Worm (Caenorhabditis elegans) whole organism, young adult: ENCODE results near the gene let-653.
A peak's percentile ranks its signal among the peaks of the same experiment; 100 is the strongest.

Experiments used
- B0019.2 ChIP-seq: fragments of 200-800 bp; sonication (Bioruptor generic); conservative IDR thresholded peaks from 2 replicates; pipeline ENCODE4 v1.3.6; 2022; ENCODE audit warnings: missing genetic modification reagents, missing genetic modification characterization, missing compliant biosample characterization
- B0035.1 ChIP-seq: sonication (generic microtip); optimal IDR thresholded peaks from 2 replicates; lab custom pipeline; 2016; ENCODE audit warnings: missing genetic modification characterization, mild to moderate bottlenecking, missing compliant biosample characterization, missing genotype, missing genetic modification reagents
- B0336.3 ChIP-seq: fragments of 200-800 bp; sonication (Bioruptor generic); IDR thresholded peaks from 2 replicates; pipeline ENCODE4 v1.3.6; 2022; ENCODE audit warnings: missing genetic modification characterization, missing compliant biosample characterization
- C06A6.2 ChIP-seq: fragments of 200-800 bp; sonication (Bioruptor generic); conservative IDR thresholded peaks from 2 replicates; pipeline ENCODE4 v1.3.6; 2022; ENCODE audit warnings: missing genetic modification characterization, missing compliant biosample characterization
- D2030.7 ChIP-seq: fragments of 200-800 bp; sonication (Bioruptor generic); IDR thresholded peaks from 2 replicates; pipeline ENCODE4 v1.3.6; 2022; ENCODE audit warnings: missing genetic modification reagents, missing genetic modification characterization, missing compliant biosample characterization
- F10E7.11 ChIP-seq: sonication (generic microtip); optimal IDR thresholded peaks from 2 replicates; lab custom pipeline; 2017; ENCODE audit warnings: mild to moderate bottlenecking, missing genetic modification characterization, moderate library complexity, missing compliant biosample characterization
- T07F8.4 ChIP-seq: sonication (generic microtip); optimal IDR thresholded peaks from 2 replicates; lab custom pipeline; 2016; ENCODE audit warnings: mild to moderate bottlenecking, missing genetic modification characterization, moderate library complexity, missing compliant biosample characterization
- Y79H2A.3 ChIP-seq: fragments of 200-800 bp; sonication (Bioruptor generic); conservative IDR thresholded peaks from 2 replicates; pipeline ENCODE4 v1.3.6; 2022; ENCODE audit warnings: missing genetic modification reagents, missing genetic modification characterization, missing compliant biosample characterization
- Y95B8A.8 ChIP-seq: fragments of 200-800 bp; sonication (Bioruptor generic); IDR thresholded peaks from 2 replicates; pipeline ENCODE4 v1.3.6; 2022; ENCODE audit warnings: missing genetic modification reagents, missing genetic modification characterization, missing compliant biosample characterization
- ZK185.1 ChIP-seq: sonication (generic microtip); optimal IDR thresholded peaks from 2 replicates; lab custom pipeline; 2016; ENCODE audit warnings: mild to moderate bottlenecking, missing genetic modification characterization, missing compliant biosample characterization; ENCODE audit not compliant: poor library complexity, severe bottlenecking
- akir-1 ChIP-seq: fragments of 200-800 bp; sonication (Bioruptor generic); optimal IDR thresholded peaks from 2 replicates; lab custom pipeline; 2018; ENCODE audit warnings: mild to moderate bottlenecking, missing genetic modification characterization, moderate library complexity, missing compliant biosample characterization
- ama-1 ChIP-seq, 3 experiments: fragments of 150-350 bp in 1 of 3; sonication (generic microtip) in 2 of 3; optimal IDR thresholded peaks; 2 replicates each; lab custom pipeline; 2014 to 2018; ENCODE audit warnings: missing biosample characterization in 2 of 3, missing genetic modification characterization in 2 of 3, missing genetic modification reagents in 2 of 3
- aptf-3 ChIP-seq: fragments of 200-800 bp; sonication (Bioruptor generic); IDR thresholded peaks from 2 replicates; pipeline ENCODE4 v1.3.6; 2022; ENCODE audit warnings: missing genetic modification characterization, missing compliant biosample characterization
- attf-5 ChIP-seq: fragments of 200-800 bp; sonication (Bioruptor generic); optimal IDR thresholded peaks from 2 replicates; lab custom pipeline; 2018; ENCODE audit warnings: mild to moderate bottlenecking, missing genetic modification characterization, missing compliant biosample characterization
- cebp-1 ChIP-seq, 2 experiments: fragments of 200-800 bp in 1 of 2; sonication (Bioruptor generic) in 1 of 2; sonication (generic microtip) in 1 of 2; IDR thresholded peaks in 1 of 2; optimal IDR thresholded peaks in 1 of 2; 2 replicates each; pipeline versions ENCODE4 v1.3.6 to Lab custom; 2017 to 2022; ENCODE audit warnings: missing compliant biosample characterization in 2 of 2, missing genetic modification characterization in 2 of 2, mild to moderate bottlenecking in 1 of 2, missing genetic modification reagents in 1 of 2, moderate library complexity in 1 of 2
- ceh-100 ChIP-seq: fragments of 200-800 bp; sonication (Bioruptor generic); IDR thresholded peaks from 2 replicates; pipeline ENCODE4 v1.3.6; 2022; ENCODE audit warnings: missing genetic modification reagents, missing genetic modification characterization, missing compliant biosample characterization
- ceh-27 ChIP-seq: fragments of 200-800 bp; sonication (Bioruptor generic); optimal IDR thresholded peaks from 2 replicates; lab custom pipeline; 2018; ENCODE audit warnings: mild to moderate bottlenecking, missing genetic modification characterization, moderate library complexity, missing compliant biosample characterization
- ceh-91 ChIP-seq: fragments of 200-800 bp; sonication (Bioruptor generic); IDR thresholded peaks from 2 replicates; pipeline ENCODE4 v1.3.6; 2022; ENCODE audit warnings: missing genetic modification reagents, missing genetic modification characterization, missing compliant biosample characterization
- dpff-1 ChIP-seq: sonication (generic microtip); optimal IDR thresholded peaks from 2 replicates; lab custom pipeline; 2017; ENCODE audit warnings: mild to moderate bottlenecking, missing genetic modification characterization, missing compliant biosample characterization
- egl-18 ChIP-seq: fragments of 200-800 bp; sonication (Bioruptor generic); IDR thresholded peaks from 2 replicates; pipeline ENCODE4 v1.3.6; 2022; ENCODE audit warnings: missing genetic modification reagents, missing genetic modification characterization, missing compliant biosample characterization
- egrh-3 ChIP-seq: fragments of 200-800 bp; sonication (Bioruptor generic); IDR thresholded peaks from 2 replicates; pipeline ENCODE4 v1.3.6; 2022; ENCODE audit warnings: missing genetic modification reagents, missing genetic modification characterization, missing compliant biosample characterization
- ets-4 ChIP-seq: fragments of 200-800 bp; sonication (Bioruptor generic); optimal IDR thresholded peaks from 2 replicates; lab custom pipeline; 2018; ENCODE audit warnings: mild to moderate bottlenecking, missing genetic modification characterization, missing compliant biosample characterization
- fkh-3 ChIP-seq: sonication (generic microtip); optimal IDR thresholded peaks from 2 replicates; lab custom pipeline; 2016; ENCODE audit warnings: mild to moderate bottlenecking, missing genetic modification characterization, missing compliant biosample characterization
- gei-17 ChIP-seq: fragments of 200-800 bp; sonication (Bioruptor generic); optimal IDR thresholded peaks from 2 replicates; lab custom pipeline; 2018; ENCODE audit warnings: mild to moderate bottlenecking, missing genetic modification characterization, missing compliant biosample characterization
- hlh-26 ChIP-seq: fragments of 200-800 bp; sonication (Bioruptor generic); conservative IDR thresholded peaks from 2 replicates; pipeline ENCODE4 v1.3.6; 2022; ENCODE audit warnings: missing genetic modification reagents, missing genetic modification characterization, missing compliant biosample characterization
- hmg-1.2 ChIP-seq: fragments of 200-800 bp; sonication (Bioruptor generic); IDR thresholded peaks from 2 replicates; pipeline ENCODE4 v1.3.6; 2022; ENCODE audit warnings: missing genetic modification reagents, missing genetic modification characterization, missing compliant biosample characterization
- hmg-20 ChIP-seq: fragments of 200-800 bp; sonication (Bioruptor generic); IDR thresholded peaks from 2 replicates; pipeline ENCODE4 v1.3.6; 2022; ENCODE audit warnings: missing genetic modification reagents, missing genetic modification characterization, missing compliant biosample characterization
- lin-35 ChIP-seq, 3 experiments: fragments of 150-350 bp in 2 of 3; sonication (generic microtip) in 1 of 3; optimal IDR thresholded peaks; 2 replicates each; lab custom pipeline; 2014 to 2018; ENCODE audit warnings: missing biosample characterization in 3 of 3, missing genetic modification characterization in 3 of 3, missing genetic modification reagents in 3 of 3
- lin-54 ChIP-seq: fragments of 200-800 bp; sonication (Bioruptor generic); optimal IDR thresholded peaks from 2 replicates; lab custom pipeline; 2018; ENCODE audit warnings: mild to moderate bottlenecking, missing genetic modification characterization, missing compliant biosample characterization
- lsl-1 ChIP-seq: fragments of 200-800 bp; sonication (Bioruptor generic); optimal IDR thresholded peaks from 2 replicates; lab custom pipeline; 2018; ENCODE audit warnings: mild to moderate bottlenecking, missing genetic modification characterization, moderate library complexity, missing compliant biosample characterization
- lsy-27 ChIP-seq: sonication (generic microtip); optimal IDR thresholded peaks from 2 replicates; lab custom pipeline; 2017; ENCODE audit warnings: missing genetic modification characterization, mild to moderate bottlenecking, missing compliant biosample characterization, antibody characterized with exemption, missing genotype, borderline replicate concordance; ENCODE audit not compliant: insufficient read depth
- madf-8 ChIP-seq: fragments of 200-800 bp; sonication (Bioruptor generic); conservative IDR thresholded peaks from 2 replicates; pipeline ENCODE4 v1.3.6; 2022; ENCODE audit warnings: missing genetic modification reagents, missing genetic modification characterization, missing compliant biosample characterization
- mes-4 ChIP-seq: sonication (generic microtip); optimal IDR thresholded peaks from 2 replicates; lab custom pipeline; 2016; ENCODE audit warnings: missing genotype, missing genetic modification characterization, missing compliant biosample characterization
- nfya-1 ChIP-seq: sonication (generic microtip); optimal IDR thresholded peaks from 2 replicates; lab custom pipeline; 2017; ENCODE audit warnings: antibody characterized with exemption, missing compliant biosample characterization, missing genetic modification characterization, borderline replicate concordance; ENCODE audit not compliant: insufficient read depth
- nfya-2 ChIP-seq: fragments of 200-800 bp; sonication (Bioruptor generic); IDR thresholded peaks from 2 replicates; pipeline ENCODE4 v1.3.6; 2022; ENCODE audit warnings: missing genetic modification reagents, missing genetic modification characterization, missing compliant biosample characterization
- nhr-80 ChIP-seq: sonication (generic microtip); optimal IDR thresholded peaks from 2 replicates; lab custom pipeline; 2016; ENCODE audit warnings: missing genetic modification characterization, missing compliant biosample characterization
- pbrm-1 ChIP-seq: fragments of 200-800 bp; sonication (Bioruptor generic); IDR thresholded peaks from 2 replicates; pipeline ENCODE4 v1.3.6; 2022; ENCODE audit warnings: missing genetic modification reagents, missing genetic modification characterization, missing compliant biosample characterization
- pha-4 ChIP-seq: fragments of 150-350 bp; sonication (generic microtip); optimal IDR thresholded peaks from 2 replicates; lab custom pipeline; 2014; ENCODE audit warnings: missing biosample characterization, missing genetic modification reagents, missing genetic modification characterization
- repo-1 ChIP-seq: sonication (generic microtip); optimal IDR thresholded peaks from 2 replicates; lab custom pipeline; 2017; ENCODE audit warnings: mild to moderate bottlenecking, missing genetic modification characterization, missing compliant biosample characterization
- snpc-3.4 ChIP-seq: sonication (generic microtip); optimal IDR thresholded peaks from 2 replicates; lab custom pipeline; 2017; ENCODE audit warnings: missing genetic modification characterization, mild to moderate bottlenecking, missing compliant biosample characterization, antibody characterized with exemption, moderate library complexity, missing genotype, missing genetic modification reagents
- somi-1 ChIP-seq: fragments of 200-800 bp; sonication (Bioruptor generic); optimal IDR thresholded peaks from 2 replicates; lab custom pipeline; 2018; ENCODE audit warnings: mild to moderate bottlenecking, missing genetic modification characterization, missing compliant biosample characterization
- tlf-1 ChIP-seq: fragments of 200-800 bp; sonication (Bioruptor generic); optimal IDR thresholded peaks from 2 replicates; lab custom pipeline; 2018; ENCODE audit warnings: mild to moderate bottlenecking, missing genetic modification characterization, missing compliant biosample characterization
- unc-130 ChIP-seq: sonication (generic microtip); optimal IDR thresholded peaks from 2 replicates; lab custom pipeline; 2016; ENCODE audit warnings: missing genetic modification reagents, missing genetic modification characterization, missing compliant biosample characterization
- zim-3 ChIP-seq: sonication (generic microtip); optimal IDR thresholded peaks from 2 replicates; lab custom pipeline; 2017; ENCODE audit warnings: mild to moderate bottlenecking, missing genetic modification characterization, moderate library complexity, missing compliant biosample characterization
- ztf-18 ChIP-seq: sonication (generic microtip); optimal IDR thresholded peaks from 2 replicates; lab custom pipeline; 2016; ENCODE audit warnings: missing genotype, mild to moderate bottlenecking, missing genetic modification characterization, missing compliant biosample characterization
- ztf-26 ChIP-seq: sonication (generic microtip); optimal IDR thresholded peaks from 2 replicates; lab custom pipeline; 2017; ENCODE audit warnings: missing genetic modification characterization, missing compliant biosample characterization

The let-653 gene

ce11 chrIV:11858142-11858541, 27.3 kb upstream of the let-653 start, which contains the start of gene let-92:
let-92 (plus strand) TSS chrIV:11858442.
- TF ChIP-seq akir-1 (no peak), Y79H2A.3 (GFP tag; lab: Robert Waterston, UW) (no peak), ets-4 (GFP tag; lab: Kevin White, UChicago) (no peak), Y95B8A.8 (GFP tag; lab: Robert Waterston, UW) (no peak), gei-17 (no peak), T07F8.4 (no peak), aptf-3 (GFP tag; lab: Robert Waterston, UW) (no peak), lsy-27 (no peak), egl-18 (GFP tag; lab: Robert Waterston, UW) (no peak), hmg-20 (GFP tag; lab: Robert Waterston, UW) (no peak), C06A6.2 (GFP tag; lab: Robert Waterston, UW) (no peak), snpc-3.4 (tag; lab: Kevin White, UChicago) (no peak), somi-1 (GFP tag; lab: Kevin White, UChicago) (no peak), pha-4 (no peak), nfya-2 (GFP tag; lab: Robert Waterston, UW) (no peak), ceh-27 (GFP tag; lab: Kevin White, UChicago) (no peak), cebp-1 (GFP tag; IDR thresholded peaks at IDR 0.05; lab: Robert Waterston, UW) (no peak), cebp-1 (tag; optimal IDR thresholded peaks at IDR 0.05; lab: Kevin White, UChicago) (no peak)
- TF ChIP-seq, all 124 proteins: peak for 0

ce11 chrIV:11859995-11860605, 25.3 kb upstream of the let-653 start, which contains the start of gene mob-1:
mob-1 (plus strand) TSS chrIV:11860555.
- 0 out of 2 replicates have a peak, but pooled peaks have one; percentile 43 for TF ChIP-seq pbrm-1 (GFP tag; lab: Robert Waterston, UW)
- peak; percentile 46 for TF ChIP-seq repo-1
- TF ChIP-seq F10E7.11 (tag; lab: Kevin White, UChicago), result no peak
- no peak for TF ChIP-seq fkh-3 (tag; lab: Kevin White, UChicago)
- no peak for TF ChIP-seq ztf-26 (tag; lab: Kevin White, UChicago)
- TF ChIP-seq egrh-3 (GFP tag; lab: Robert Waterston, UW), result no peak
- TF ChIP-seq ama-1 (optimal IDR thresholded peaks at IDR 0.05; lab: Kevin White, UChicago), result no peak
- TF ChIP-seq ama-1 (GFP tag; optimal IDR thresholded peaks at IDR 0.05; lab: Kevin White, UChicago), result no peak
- TF ChIP-seq B0336.3 (GFP tag; lab: Robert Waterston, UW), result peak; percentile 75
- peak; percentile 12 for TF ChIP-seq lin-54 (GFP tag; lab: Kevin White, UChicago)
- TF ChIP-seq zim-3 (tag; lab: Kevin White, UChicago), result no peak
- TF ChIP-seq mes-4 (tag; lab: Kevin White, UChicago), result no peak
- no peak for TF ChIP-seq ceh-100 (GFP tag; lab: Robert Waterston, UW)
- TF ChIP-seq hlh-26 (GFP tag; lab: Robert Waterston, UW), result no peak
- TF ChIP-seq ceh-91 (GFP tag; lab: Robert Waterston, UW), result no peak
- no peak for TF ChIP-seq Y79H2A.3 (GFP tag; lab: Robert Waterston, UW)
- TF ChIP-seq tlf-1 (GFP tag; lab: Kevin White, UChicago), result no peak
- TF ChIP-seq hmg-1.2, result peak; percentile 28; the same call in 1 of the 2 replicates
- TF ChIP-seq ztf-18 (tag; lab: Kevin White, UChicago), result no peak
- TF ChIP-seq B0035.1 (tag; lab: Kevin White, UChicago), result peak; percentile 7
- no peak for TF ChIP-seq dpff-1 (tag; lab: Kevin White, UChicago)
- TF ChIP-seq madf-8 (GFP tag; lab: Robert Waterston, UW), result 0 out of 2 replicates have a peak, but pooled peaks have one; percentile 8
- TF ChIP-seq attf-5 (GFP tag; lab: Kevin White, UChicago), result peak; percentile 27
- TF ChIP-seq D2030.7 (GFP tag; lab: Robert Waterston, UW), result no peak
- no peak for TF ChIP-seq B0019.2
- TF ChIP-seq nhr-80 (tag; lab: Kevin White, UChicago), result no peak
- peak; percentile 36 for TF ChIP-seq unc-130 (GFP tag; lab: Kevin White, UChicago)
- TF ChIP-seq nfya-1 (tag; lab: Kevin White, UChicago), result no peak
- no peak for TF ChIP-seq ZK185.1 (tag; lab: Kevin White, UChicago)
- TF ChIP-seq lsy-27, result no peak
- TF ChIP-seq lsl-1, result no peak
- no peak for TF ChIP-seq lin-35 (GFP tag; optimal IDR thresholded peaks at IDR 0.05; lab: Kevin White, UChicago)
